Worm (Caenorhabditis elegans): Measurements from ENCODE around the gene K11D12.6.

The K11D12.6 gene

ce11 chrV:5012193-5012853 lies 22.6 kb downstream of the K11D12.6 start, which contains the start of gene srr-6:
TSS of gene srr-6 (plus strand) at chrV:5012803.
- TF ChIP-seq hlh-11 (tag; optimal IDR thresholded peaks at IDR 0.05) (peak; percentile 54), fkh-10 (GFP tag; optimal IDR thresholded peaks at IDR 0.05) (no peak), nhr-11 (tag; optimal IDR thresholded peaks at IDR 0.05) (no peak), ces-1 (GFP tag; optimal IDR thresholded peaks at IDR 0.05) (no peak), nhr-48 (tag; optimal IDR thresholded peaks at IDR 0.05) (no peak), hif-1 (tag; optimal IDR thresholded peaks at IDR 0.05) (peak in 1 of 2 experiments; percentile 15), mdl-1 (tag; optimal IDR thresholded peaks at IDR 0.05) (peak in 1 of 2 experiments; percentile 42), dmd-6 (GFP tag; IDR thresholded peaks at IDR 0.05) (peak; percentile 66), nhr-111 (GFP tag; optimal IDR thresholded peaks at IDR 0.05) (no peak), nhr-77 (tag; optimal IDR thresholded peaks at IDR 0.05) (peak; percentile 63), unc-62 (GFP tag; optimal IDR thresholded peaks at IDR 0.05 in 1 of 2) (peak in 1 of 2 experiments; percentile 88), unc-62 (tag; optimal IDR thresholded peaks at IDR 0.05) (no peak), nhr-28 (tag; optimal IDR thresholded peaks at IDR 0.05) (peak; percentile 53), set-16 (GFP tag; IDR thresholded peaks at IDR 0.05) (no peak), daf-16 (GFP tag; optimal IDR thresholded peaks at IDR 0.05) (no peak), daf-16 (tag; optimal IDR thresholded peaks at IDR 0.05) (peak; percentile 61), php-3 (GFP tag; IDR thresholded peaks at IDR 0.05) (peak; percentile 20; the same call in 1 of the 2 replicates), pqm-1 (tag; optimal IDR thresholded peaks at IDR 0.05) (peak; percentile 68)

- peak; percentile 9; the same call in 1 of the 2 replicates for TF ChIP-seq dmd-6 (GFP tag; IDR thresholded peaks at IDR 0.05)
- no peak for TF ChIP-seq mes-2 (tag; optimal IDR thresholded peaks at IDR 0.05; ENCODE audit: poor library complexity, severe bottlenecking)
Observed at ce11 chrV:5001386-5001785, 33.6 kb downstream of the K11D12.6 start, which contains the start of gene srr-8. TSS of gene srr-8 (plus strand) at chrV:5001686.

- TF ChIP-seq hif-1 (tag; optimal IDR thresholded peaks at IDR 0.05) = no peak
- TF ChIP-seq nhr-77 (tag; optimal IDR thresholded peaks at IDR 0.05) = peak; percentile 11
- TF ChIP-seq nhr-28 (tag; optimal IDR thresholded peaks at IDR 0.05) = peak; percentile 42
- TF ChIP-seq hlh-11 (tag; optimal IDR thresholded peaks at IDR 0.05) = no peak
- TF ChIP-seq unc-62 (GFP tag; optimal IDR thresholded peaks at IDR 0.05 in 1 of 2) = no peak
- TF ChIP-seq unc-62 (tag; optimal IDR thresholded peaks at IDR 0.05) = no peak
- no peak for TF ChIP-seq egl-27 (tag; optimal IDR thresholded peaks at IDR 0.05)
- TF ChIP-seq lin-38 (GFP tag; IDR thresholded peaks at IDR 0.05) = no peak
- TF ChIP-seq madf-9 (GFP tag; conservative IDR thresholded peaks at IDR 0.05) = no peak
- no peak for TF ChIP-seq T20F7.1 (GFP tag; optimal IDR thresholded peaks at IDR 0.05)
- TF ChIP-seq jun-1 (tag; optimal IDR thresholded peaks at IDR 0.05) = no peak
- no peak for TF ChIP-seq ZK546.5 (tag; optimal IDR thresholded peaks at IDR 0.05)
- peak; percentile 72 for TF ChIP-seq pqm-1 (tag; optimal IDR thresholded peaks at IDR 0.05)
Observed at ce11 chrV:5000406-5000805, 34.6 kb downstream of the K11D12.6 start, which contains the start of gene ugt-7. TSS of gene ugt-7 (minus strand) at chrV:5000566.

- TF ChIP-seq hlh-30 (tag; optimal IDR thresholded peaks at IDR 0.05; ENCODE audit: insufficient read depth) = no peak
- no peak for TF ChIP-seq mdl-1 (tag; optimal IDR thresholded peaks at IDR 0.05)
- no peak for TF ChIP-seq rbr-2 (tag; optimal IDR thresholded peaks at IDR 0.05)
- TF ChIP-seq ceh-28 (tag; optimal IDR thresholded peaks at IDR 0.05) = no peak
- TF ChIP-seq F49E8.2 (tag; optimal IDR thresholded peaks at IDR 0.05; ENCODE audit: borderline replicate concordance) = no peak
- TF ChIP-seq mep-1 (tag; optimal IDR thresholded peaks at IDR 0.05) = no peak
- no peak for TF ChIP-seq lin-29 (GFP tag; IDR thresholded peaks at IDR 0.05)
- no peak for TF ChIP-seq Y5F2A.4 (GFP tag; optimal IDR thresholded peaks at IDR 0.05)
- no peak for TF ChIP-seq lim-7 (GFP tag; IDR thresholded peaks at IDR 0.05)
- TF ChIP-seq pqm-1 (tag; optimal IDR thresholded peaks at IDR 0.05) = no peak
- TF ChIP-seq aly-2 (tag; optimal IDR thresholded peaks at IDR 0.05) = no peak
- no peak for TF ChIP-seq F37D6.2 (tag; optimal IDR thresholded peaks at IDR 0.05)
- TF ChIP-seq nhr-77 (tag; optimal IDR thresholded peaks at IDR 0.05) = no peak
Observed at ce11 chrV:4995155-4995554, 39.8 kb downstream of the K11D12.6 start, which contains the start of gene ncx-9. TSS of gene ncx-9 (minus strand) at chrV:4995255.

Data from whole organism, L4 larva.